Fruit fly (Drosophila melanogaster) whole organism, pupa: ENCODE results near the gene CG8620.

Experiments
- CG10348 ChIP-seq: fragments of 200-800 bp; sonication (Bioruptor generic); IDR thresholded peaks from 2 replicates; pipeline ENCODE4 v1.3.6; 2022; ENCODE audit warnings: missing biosample characterization, missing genetic modification characterization
- CG12605 ChIP-seq: fragments of 200-800 bp; sonication (Bioruptor generic); IDR thresholded peaks from 2 replicates; pipeline ENCODE4 v1.3.6; 2022; ENCODE audit warnings: missing biosample characterization, missing genetic modification characterization
- CG13204 ChIP-seq: fragments of 200-800 bp; sonication (Bioruptor generic); optimal IDR thresholded peaks from 2 replicates; lab custom pipeline; 2018; ENCODE audit warnings: missing biosample characterization, mild to moderate bottlenecking, missing genetic modification characterization, moderate library complexity
- CG14655 ChIP-seq: fragments of 200-800 bp; sonication (Bioruptor generic); optimal IDR thresholded peaks from 3 replicates; lab custom pipeline; 2017; ENCODE audit warnings: mild to moderate bottlenecking, missing biosample characterization, missing genetic modification reagents, missing genetic modification characterization
- CG15710 ChIP-seq: fragments of 200-800 bp; sonication (Bioruptor generic); optimal IDR thresholded peaks from 2 replicates; lab custom pipeline; 2018; ENCODE audit warnings: missing biosample characterization, mild to moderate bottlenecking, missing genetic modification characterization, moderate library complexity
- CG17806 ChIP-seq: fragments of 200-800 bp; sonication (Bioruptor generic); optimal IDR thresholded peaks from 2 replicates; lab custom pipeline; 2018; ENCODE audit warnings: missing biosample characterization, mild to moderate bottlenecking, missing genetic modification characterization, moderate library complexity
- CG32121 ChIP-seq: fragments of 200-800 bp; sonication (Bioruptor generic); IDR thresholded peaks from 2 replicates; pipeline ENCODE4 v1.3.6; 2022; ENCODE audit warnings: missing biosample characterization, missing genetic modification characterization
- CG34367 ChIP-seq: fragments of 200-800 bp; sonication (Bioruptor generic); optimal IDR thresholded peaks from 2 replicates; lab custom pipeline; 2018; ENCODE audit warnings: missing biosample characterization, mild to moderate bottlenecking, missing genetic modification characterization
- CG4496 ChIP-seq: fragments of 200-800 bp; sonication (Bioruptor generic); IDR thresholded peaks from 3 replicates; pipeline ENCODE4 v1.3.6; 2022; ENCODE audit warnings: missing biosample characterization, missing genetic modification characterization
- CG8159 ChIP-seq: fragments of 200-800 bp; sonication (Bioruptor generic); optimal IDR thresholded peaks from 3 replicates; lab custom pipeline; 2018; ENCODE audit warnings: missing biosample characterization, mild to moderate bottlenecking, missing genetic modification characterization, moderate library complexity
- CG8301 ChIP-seq: fragments of 200-800 bp; sonication (Bioruptor generic); optimal IDR thresholded peaks from 2 replicates; lab custom pipeline; 2018; ENCODE audit warnings: missing biosample characterization, mild to moderate bottlenecking, missing genetic modification characterization
- CG9948 ChIP-seq: fragments of 200-800 bp; sonication (Bioruptor generic); optimal IDR thresholded peaks from 2 replicates; lab custom pipeline; 2018; ENCODE audit warnings: missing biosample characterization, mild to moderate bottlenecking, missing genetic modification characterization, moderate library complexity
- D1 ChIP-seq: fragments of 200-800 bp; sonication (Bioruptor generic); optimal IDR thresholded peaks from 2 replicates; lab custom pipeline; 2018; ENCODE audit warnings: missing biosample characterization, mild to moderate bottlenecking, missing genetic modification characterization, moderate library complexity
- EcR ChIP-seq: fragments of 200-800 bp; sonication (Bioruptor generic); optimal IDR thresholded peaks from 3 replicates; lab custom pipeline; 2019; ENCODE audit warnings: missing biosample characterization, missing genetic modification characterization, mild to moderate bottlenecking, moderate library complexity, missing genetic modification reagents
- Ets98B ChIP-seq: fragments of 200-800 bp; sonication (Bioruptor generic); IDR thresholded peaks from 2 replicates; pipeline ENCODE4 v1.3.6; 2022; ENCODE audit warnings: missing biosample characterization, missing genetic modification characterization
- Pif1A ChIP-seq: fragments of 200-800 bp; sonication (Bioruptor generic); optimal IDR thresholded peaks from 3 replicates; lab custom pipeline; 2016; ENCODE audit warnings: missing biosample characterization, missing genetic modification characterization
- Pif1B ChIP-seq: fragments of 200-800 bp; sonication (Bioruptor generic); optimal IDR thresholded peaks from 3 replicates; lab custom pipeline; 2016; ENCODE audit warnings: missing biosample characterization, missing genetic modification characterization
- Snoo ChIP-seq: fragments of 200-800 bp; sonication (Bioruptor generic); optimal IDR thresholded peaks from 3 replicates; lab custom pipeline; 2017; ENCODE audit warnings: missing biosample characterization, mild to moderate bottlenecking, missing genetic modification characterization, inconsistent platforms
- fd96Ca ChIP-seq: fragments of 200-800 bp; sonication (Bioruptor generic); IDR thresholded peaks from 3 replicates; pipeline ENCODE4 v1.3.6; 2022; ENCODE audit warnings: missing biosample characterization, missing genetic modification characterization
- gl ChIP-seq: fragments of 200-800 bp; sonication (Bioruptor generic); optimal IDR thresholded peaks from 2 replicates; lab custom pipeline; 2018; ENCODE audit warnings: missing biosample characterization, mild to moderate bottlenecking, missing genetic modification characterization
- rn ChIP-seq: fragments of 200-800 bp; sonication (Bioruptor generic); IDR thresholded peaks from 2 replicates; pipeline ENCODE4 v1.3.6; 2022; ENCODE audit warnings: missing biosample characterization, missing genetic modification characterization

CG8620 gene

DNA sequence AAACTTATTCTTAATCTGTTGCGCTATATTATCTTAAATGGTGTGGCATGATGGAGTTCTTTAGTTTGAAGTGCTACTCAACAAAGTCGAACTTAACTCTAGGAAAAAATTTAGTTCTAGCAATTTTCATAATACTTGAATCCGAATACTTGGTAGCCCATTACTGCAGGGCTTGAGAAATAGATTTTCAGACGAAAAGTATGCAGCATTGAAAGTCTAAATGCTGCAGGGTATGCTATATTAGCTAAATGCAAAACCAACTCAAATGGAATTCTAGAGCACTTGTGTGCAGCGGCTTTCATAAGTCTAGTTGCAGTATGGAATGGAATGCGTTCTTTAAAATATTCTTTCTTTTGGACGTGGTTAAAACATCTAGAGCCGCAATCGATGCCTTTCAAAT lies 14.6 kb upstream of the CG8620 start:
- TF ChIP-seq CG34367 (tag; lab: Kevin White, UChicago) (no peak), CG17806 (tag; lab: Kevin White, UChicago) (no peak), fd96Ca (no peak), CG9948 (tag; lab: Kevin White, UChicago) (no peak), CG8159 (no peak), EcR (GFP tag; lab: Kevin White, UChicago) (no peak), CG12605 (no peak), rn (GFP tag; lab: Robert Waterston, UW) (no peak), Ets98B (GFP tag; lab: Robert Waterston, UW) (no peak), CG13204 (no peak), gl (tag; lab: Kevin White, UChicago) (no peak), D1 (tag; lab: Kevin White, UChicago) (no peak)

DNA sequence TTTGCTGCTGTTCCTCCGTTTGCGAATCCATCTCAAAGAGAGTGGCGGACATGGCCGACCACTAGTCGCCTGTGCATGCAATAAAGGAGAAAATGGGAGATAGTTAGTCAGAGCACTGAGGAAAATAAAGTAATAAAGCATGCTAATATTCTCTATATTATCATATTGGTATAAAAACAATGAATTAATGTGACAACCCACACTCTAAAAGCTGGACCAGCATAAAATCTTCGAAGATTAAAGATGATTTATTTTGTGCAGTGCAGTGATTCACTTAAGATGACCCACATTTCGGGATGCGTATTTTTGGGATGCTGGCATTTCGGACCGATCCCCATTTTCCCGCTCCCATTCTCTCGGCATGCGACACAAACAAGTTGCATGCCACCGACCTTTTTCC lies 10.1 kb upstream of the CG8620 start:
- TF ChIP-seq CG4496 (GFP tag; lab: Robert Waterston, UW) (peak; percentile 73; the same call in 2 of the 3 replicates), CG15710 (no peak), rn (GFP tag; lab: Robert Waterston, UW) (no peak), CG9948 (tag; lab: Kevin White, UChicago) (no peak), CG14655 (GFP tag; lab: Kevin White, UChicago) (no peak), CG32121 (GFP tag; lab: Robert Waterston, UW) (peak; percentile 46; the same call in 1 of the 2 replicates), CG17806 (tag; lab: Kevin White, UChicago) (no peak), Pif1B (GFP tag; lab: Kevin White, UChicago) (no peak), EcR (GFP tag; lab: Kevin White, UChicago) (no peak), CG34367 (tag; lab: Kevin White, UChicago) (no peak), Pif1A (GFP tag; lab: Kevin White, UChicago) (no peak), CG8301 (no peak), CG10348 (GFP tag; lab: Robert Waterston, UW) (no peak), fd96Ca (peak; percentile 75), D1 (tag; lab: Kevin White, UChicago) (no peak), CG8159 (no peak), Snoo (tag; lab: Kevin White, UChicago) (no peak), CG13204 (no peak), Ets98B (GFP tag; lab: Robert Waterston, UW) (peak; percentile 74), CG12605 (0 out of 2 replicates have a peak, but pooled peaks have one; percentile 20), gl (tag; lab: Kevin White, UChicago) (no peak)

DNA sequence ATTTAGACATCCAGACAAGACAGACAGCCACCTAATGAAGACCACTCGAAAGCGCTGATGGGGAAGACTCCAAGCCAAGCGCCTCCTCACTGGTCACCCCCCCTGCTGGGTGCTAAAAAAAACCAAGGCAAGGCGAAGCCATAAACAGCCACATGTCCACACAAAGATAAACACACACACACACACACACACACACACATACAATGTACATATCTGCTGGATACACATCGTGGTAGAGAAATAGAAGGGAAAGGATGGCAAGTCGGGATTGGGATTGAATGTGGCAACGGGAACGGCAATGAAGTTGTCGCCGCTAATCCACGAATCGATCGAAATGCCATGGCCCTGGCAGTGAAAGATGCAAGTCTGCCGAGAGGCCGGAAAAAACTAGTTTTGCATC lies 8.5 kb upstream of the CG8620 start:
- TF ChIP-seq Pif1B (GFP tag; lab: Kevin White, UChicago) (no peak), Snoo (tag; lab: Kevin White, UChicago) (no peak), Pif1A (GFP tag; lab: Kevin White, UChicago) (no peak), gl (tag; lab: Kevin White, UChicago) (peak; percentile 34), CG8301 (no peak), CG9948 (tag; lab: Kevin White, UChicago) (no peak), EcR (GFP tag; lab: Kevin White, UChicago) (peak; percentile 88), CG12605 (no peak)

DNA sequence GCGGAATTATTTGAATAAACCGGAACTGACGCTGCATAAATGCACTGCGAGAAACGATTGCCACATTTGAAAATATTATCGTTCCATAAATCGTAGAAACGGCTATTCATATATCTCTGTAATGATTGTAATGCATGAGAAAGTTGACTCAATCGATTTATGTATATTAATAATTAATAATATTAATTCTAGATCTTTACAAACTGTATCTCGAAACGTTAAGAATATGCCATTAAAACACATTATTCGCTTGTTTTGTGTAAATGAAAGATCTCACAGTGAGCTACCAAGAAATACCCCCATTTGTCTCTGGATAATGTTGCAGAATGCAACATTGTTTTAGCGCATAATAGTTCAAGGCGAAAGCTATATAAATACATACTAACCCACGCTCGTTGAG lies 8.1 kb upstream of the CG8620 start:
- peak; percentile 90 for TF ChIP-seq CG8159
- peak; percentile 51 for TF ChIP-seq D1 (tag; lab: Kevin White, UChicago)
- 0 out of 2 replicates have a peak, but pooled peaks have one; percentile 31 for TF ChIP-seq rn (GFP tag; lab: Robert Waterston, UW)
- peak; percentile 19 for TF ChIP-seq CG13204
- TF ChIP-seq CG17806 (tag; lab: Kevin White, UChicago): peak; percentile 87
- peak; percentile 66 for TF ChIP-seq Pif1A (GFP tag; lab: Kevin White, UChicago)
- peak; percentile 85 for TF ChIP-seq CG34367 (tag; lab: Kevin White, UChicago)
- peak; percentile 77 for TF ChIP-seq CG4496 (GFP tag; lab: Robert Waterston, UW)
- peak; percentile 68 for TF ChIP-seq CG12605
- peak; percentile 67 for TF ChIP-seq Pif1B (GFP tag; lab: Kevin White, UChicago)
- TF ChIP-seq CG10348 (GFP tag; lab: Robert Waterston, UW): no peak
- peak; percentile 30 for TF ChIP-seq gl (tag; lab: Kevin White, UChicago)
- peak; percentile 49 for TF ChIP-seq Snoo (tag; lab: Kevin White, UChicago)
- peak; percentile 55; the same call in 1 of the 2 replicates for TF ChIP-seq CG32121 (GFP tag; lab: Robert Waterston, UW)
- TF ChIP-seq CG15710: peak; percentile 86
- TF ChIP-seq Ets98B (GFP tag; lab: Robert Waterston, UW): peak; percentile 35; the same call in 1 of the 2 replicates
- peak; percentile 62; the same call in 2 of the 3 replicates for TF ChIP-seq fd96Ca
- TF ChIP-seq CG14655 (GFP tag; lab: Kevin White, UChicago): peak; percentile 92
- TF ChIP-seq CG8301: peak; percentile 88
- peak; percentile 86 for TF ChIP-seq CG9948 (tag; lab: Kevin White, UChicago)
- TF ChIP-seq EcR (GFP tag; lab: Kevin White, UChicago): no peak

DNA sequence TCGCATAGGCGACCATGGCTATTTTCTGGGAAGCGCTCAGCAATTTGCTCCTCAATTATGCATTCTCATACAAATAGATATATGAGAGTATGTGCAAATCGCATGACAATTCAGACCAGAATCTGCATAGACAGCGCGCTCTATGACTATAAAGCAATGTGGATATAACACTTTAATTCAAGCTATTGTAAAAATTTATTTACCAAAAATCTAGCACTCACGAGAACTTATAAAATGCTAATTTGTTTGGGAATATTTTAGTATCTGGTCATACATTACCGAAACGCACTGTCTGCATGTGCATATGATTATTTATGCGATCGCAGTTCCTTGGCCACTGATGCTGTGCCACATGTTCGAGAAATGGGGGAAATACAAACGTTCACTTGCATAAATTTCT lies 7.0 kb upstream of the CG8620 start:
- TF ChIP-seq Pif1A (GFP tag; lab: Kevin White, UChicago) (peak; percentile 82), D1 (tag; lab: Kevin White, UChicago) (peak; percentile 41), Ets98B (GFP tag; lab: Robert Waterston, UW) (peak; percentile 90), CG15710 (peak; percentile 82), fd96Ca (peak; percentile 90), CG10348 (GFP tag; lab: Robert Waterston, UW) (peak; percentile 48; the same call in 1 of the 2 replicates), EcR (GFP tag; lab: Kevin White, UChicago) (no peak), Snoo (tag; lab: Kevin White, UChicago) (peak; percentile 8), rn (GFP tag; lab: Robert Waterston, UW) (peak; percentile 77), gl (tag; lab: Kevin White, UChicago) (peak; percentile 75), Pif1B (GFP tag; lab: Kevin White, UChicago) (peak; percentile 69), CG32121 (GFP tag; lab: Robert Waterston, UW) (peak; percentile 85), CG12605 (peak; percentile 90), CG13204 (peak; percentile 48), CG8301 (peak; percentile 90), CG17806 (tag; lab: Kevin White, UChicago) (peak; percentile 86), CG4496 (GFP tag; lab: Robert Waterston, UW) (peak; percentile 95), CG8159 (peak; percentile 82), CG9948 (tag; lab: Kevin White, UChicago) (peak; percentile 81), CG34367 (tag; lab: Kevin White, UChicago) (peak; percentile 76), CG14655 (GFP tag; lab: Kevin White, UChicago) (peak; percentile 90)
